Fruit fly (Drosophila melanogaster): ENCODE measurements around the gene CG11882.

DNA sequence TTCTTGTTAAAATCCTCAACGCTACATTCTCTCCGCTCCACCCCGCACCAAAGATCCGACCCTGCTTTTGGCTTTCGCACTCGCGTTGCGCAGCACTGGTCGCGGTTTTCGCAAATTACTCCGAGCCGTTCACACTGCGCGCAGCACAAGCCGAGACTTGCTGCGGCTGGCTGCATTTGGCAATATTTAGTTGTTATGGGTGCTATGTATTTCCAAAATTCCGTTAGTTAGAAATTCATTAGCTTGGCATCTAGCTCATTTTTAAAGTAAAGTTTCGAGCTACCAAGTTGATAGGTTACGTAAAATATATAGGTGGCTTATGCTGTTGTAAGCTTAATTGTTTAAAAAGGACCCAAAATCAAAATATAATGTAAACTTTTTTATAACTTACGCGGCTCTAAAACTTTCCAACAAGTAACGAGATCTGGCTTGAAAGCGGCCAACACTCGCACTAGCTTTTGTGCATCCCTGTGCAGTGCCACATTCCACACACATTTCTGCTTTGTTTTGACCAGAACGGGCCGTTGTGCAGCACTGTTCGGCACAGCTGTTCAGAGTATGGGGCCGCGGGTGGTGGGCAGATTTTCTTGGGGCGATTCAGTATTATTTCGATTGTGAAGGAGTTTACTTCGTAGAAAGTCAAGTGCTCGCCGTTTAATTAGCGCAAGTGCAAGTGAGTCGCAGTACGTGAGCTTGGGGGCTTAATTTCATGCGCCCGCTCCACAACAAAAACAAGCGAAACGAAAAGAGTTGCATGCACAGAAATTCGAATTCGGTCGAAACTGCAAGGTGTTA is 25.0 kb downstream of the CG11882 start, which contains the start of the genes yem and Ctl2:
- TF ChIP-seq lz (GFP tag; optimal IDR thresholded peaks at IDR 0.05) (peak; percentile 85), CG3919 (GFP tag; optimal IDR thresholded peaks at IDR 0.05) (peak; percentile 62), CG6276 (GFP tag; optimal IDR thresholded peaks at IDR 0.05) (no peak), CG1621 (tag; optimal IDR thresholded peaks at IDR 0.05) (no peak), Hr39 (GFP tag; optimal IDR thresholded peaks at IDR 0.05) (peak; percentile 81), Lpt (GFP tag; optimal IDR thresholded peaks at IDR 0.05) (no peak), CG7368 (GFP tag; optimal IDR thresholded peaks at IDR 0.05) (peak; percentile 39), topi (GFP tag; optimal IDR thresholded peaks at IDR 0.05) (peak; percentile 75), cyc (GFP tag; optimal IDR thresholded peaks at IDR 0.05) (peak; percentile 74)
